Worm (Caenorhabditis elegans) whole organism, L1 larva: Measurements from ENCODE around the gene srlf-24.

Experiments used
- ceh-82 ChIP-seq, 3 experiments: fragments of 150-350 bp in 1 of 3; sonication (generic microtip) in 2 of 3; optimal IDR thresholded peaks; 2 replicates each; lab custom pipeline; 2014 to 2017; ENCODE audit warnings: missing biosample characterization in 3 of 3, missing genetic modification characterization in 3 of 3
- efl-1 ChIP-seq, 4 experiments: fragments of 150-350 bp; optimal IDR thresholded peaks in 3 of 4; peaks in 1 of 4; 1 replicate in 1 of 4; 2 replicates in 3 of 4; lab custom pipeline; 2014; ENCODE audit warnings: missing biosample characterization in 2 of 4, missing genetic modification characterization in 2 of 4, missing genetic modification reagents in 2 of 4
- elt-2 ChIP-seq: sonication (generic microtip); optimal IDR thresholded peaks from 2 replicates; lab custom pipeline; 2016; ENCODE audit warnings: missing genetic modification characterization, mild to moderate bottlenecking, inconsistent platforms, missing compliant biosample characterization, missing genetic modification reagents
- nhr-12 ChIP-seq: sonication (generic microtip); optimal IDR thresholded peaks from 2 replicates; lab custom pipeline; 2017; ENCODE audit warnings: missing biosample characterization, missing genetic modification characterization
- nhr-237 ChIP-seq: fragments of 150-350 bp; optimal IDR thresholded peaks from 2 replicates; lab custom pipeline; 2014; ENCODE audit warnings: missing biosample characterization, missing genetic modification characterization
- unc-62 ChIP-seq: fragments of 150-350 bp; optimal IDR thresholded peaks from 2 replicates; lab custom pipeline; 2014; ENCODE audit warnings: missing biosample characterization, missing genetic modification reagents, missing genetic modification characterization
- zag-1 ChIP-seq: fragments of 150-350 bp; optimal IDR thresholded peaks from 2 replicates; lab custom pipeline; 2014; ENCODE audit warnings: missing biosample characterization, missing genetic modification characterization

DNA sequence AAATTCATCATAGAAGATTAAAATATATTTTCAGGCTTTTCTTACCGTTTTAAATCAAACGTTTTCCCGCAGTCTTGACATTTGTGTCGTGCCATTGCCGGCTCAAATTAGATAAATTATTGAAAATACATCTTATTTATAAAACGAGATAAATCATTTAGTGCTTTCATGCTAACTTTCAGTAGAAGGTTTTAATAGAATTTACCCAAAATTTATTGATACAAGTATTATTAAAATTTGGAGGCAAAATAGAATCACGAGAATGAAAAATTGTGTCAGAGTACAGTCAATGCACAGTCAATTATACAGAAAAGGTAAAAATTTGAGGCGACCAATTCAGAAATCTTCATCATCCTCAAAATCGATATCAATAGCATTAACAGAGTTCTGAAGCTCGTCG lies 27.1 kb downstream of the srlf-24 start, which contains the start of gene Y5F2A.4:
- TF ChIP-seq ceh-82 (tag; optimal IDR thresholded peaks at IDR 0.05; lab: Kevin White, UChicago) (no peak), unc-62 (GFP tag; lab: Kevin White, UChicago) (no peak), nhr-12 (tag; lab: Kevin White, UChicago) (no peak), elt-2 (tag; lab: Kevin White, UChicago) (no peak), nhr-237 (no peak), zag-1 (tag; lab: Kevin White, UChicago) (no peak), efl-1 (optimal IDR thresholded peaks at IDR 0.05; lab: Kevin White, UChicago) (no peak), efl-1 (GFP tag; optimal IDR thresholded peaks at IDR 0.05 in 1 of 2; lab: Kevin White, UChicago) (no peak)
